Fruit fly (Drosophila melanogaster) whole organism, adult: ENCODE results near the gene ClC-a.

ENCODE experiments used
- CG11617 ChIP-seq: fragments of 200-800 bp; sonication (Bioruptor generic); optimal IDR thresholded peaks from 2 replicates; lab custom pipeline; 2017; ENCODE audit warnings: mild to moderate bottlenecking, missing biosample characterization, missing genetic modification reagents, missing genetic modification characterization
- CG12768 ChIP-seq: fragments of 200-800 bp; sonication (Bioruptor generic); optimal IDR thresholded peaks from 2 replicates; lab custom pipeline; 2017; ENCODE audit warnings: missing biosample characterization, missing genetic modification characterization, mild to moderate bottlenecking, moderate library complexity, missing genetic modification reagents
- CG14711 ChIP-seq: fragments of 200-800 bp; sonication (Bioruptor generic); optimal IDR thresholded peaks from 2 replicates; lab custom pipeline; 2018; ENCODE audit warnings: missing biosample characterization, mild to moderate bottlenecking, missing genetic modification characterization, moderate library complexity
- CG1620 ChIP-seq: fragments of 200-800 bp; sonication (Bioruptor generic); optimal IDR thresholded peaks from 2 replicates; lab custom pipeline; 2016; ENCODE audit warnings: missing biosample characterization, missing genetic modification characterization
- CG33017 ChIP-seq: fragments of 200-800 bp; sonication (Bioruptor generic); optimal IDR thresholded peaks from 2 replicates; lab custom pipeline; 2018; ENCODE audit warnings: missing biosample characterization, mild to moderate bottlenecking, missing genetic modification characterization, moderate library complexity
- CG5204 ChIP-seq: fragments of 200-800 bp; sonication (Bioruptor generic); optimal IDR thresholded peaks from 2 replicates; lab custom pipeline; 2016; ENCODE audit warnings: missing biosample characterization, missing genetic modification characterization
- CG7045 ChIP-seq: fragments of 200-800 bp; sonication (Bioruptor generic); optimal IDR thresholded peaks from 2 replicates; lab custom pipeline; 2017; ENCODE audit warnings: missing biosample characterization, mild to moderate bottlenecking, missing genetic modification characterization
- CG7101 ChIP-seq: fragments of 200-800 bp; sonication (Bioruptor generic); optimal IDR thresholded peaks from 2 replicates; lab custom pipeline; 2018; ENCODE audit warnings: missing biosample characterization, mild to moderate bottlenecking, missing genetic modification characterization, moderate library complexity
- Clk ChIP-seq: fragments of 200-800 bp; sonication (Bioruptor generic); optimal IDR thresholded peaks from 2 replicates; lab custom pipeline; 2017; ENCODE audit warnings: missing biosample characterization, missing genetic modification characterization
- Crg-1 ChIP-seq: fragments of 200-800 bp; sonication (Bioruptor generic); optimal IDR thresholded peaks from 2 replicates; lab custom pipeline; 2016; ENCODE audit warnings: missing biosample characterization, missing genetic modification characterization
- Hr96 ChIP-seq: fragments of 200-800 bp; sonication (Bioruptor generic); optimal IDR thresholded peaks from 2 replicates; lab custom pipeline; 2016; ENCODE audit warnings: missing biosample characterization, missing genetic modification characterization
- Mnt ChIP-seq: fragments of 200-800 bp; sonication (Bioruptor generic); optimal IDR thresholded peaks from 2 replicates; lab custom pipeline; 2016; ENCODE audit warnings: missing biosample characterization, mild to moderate bottlenecking, missing genetic modification characterization
- bab1 ChIP-seq: fragments of 200-800 bp; sonication (Bioruptor generic); optimal IDR thresholded peaks from 3 replicates; lab custom pipeline; 2019; ENCODE audit warnings: missing biosample characterization, mild to moderate bottlenecking, missing genetic modification characterization, moderate library complexity
- cic ChIP-seq: fragments of 200-800 bp; sonication (Bioruptor generic); optimal IDR thresholded peaks from 2 replicates; lab custom pipeline; 2017; ENCODE audit warnings: missing biosample characterization, mild to moderate bottlenecking, missing genetic modification characterization, moderate library complexity
- cnc ChIP-seq, 2 experiments: fragments of >200 bp; optimal IDR thresholded peaks; 2 replicates each; lab custom pipeline; 2017
- kay ChIP-seq: fragments of 200-800 bp; sonication (Bioruptor generic); peaks from one replicate; lab custom pipeline; 2016; ENCODE audit warnings: missing biosample characterization, missing genetic modification characterization, borderline replicate concordance
- ovo ChIP-seq: fragments of 200-800 bp; sonication (Bioruptor generic); optimal IDR thresholded peaks from 2 replicates; lab custom pipeline; 2016; ENCODE audit warnings: missing biosample characterization, missing genetic modification characterization
- pad ChIP-seq: fragments of 200-800 bp; sonication (Bioruptor generic); optimal IDR thresholded peaks from 3 replicates; lab custom pipeline; 2017; ENCODE audit warnings: missing biosample characterization, missing genetic modification characterization, mild to moderate bottlenecking, moderate library complexity, missing genetic modification reagents
- tj ChIP-seq: fragments of 200-800 bp; sonication (Bioruptor generic); optimal IDR thresholded peaks from 3 replicates; lab custom pipeline; 2017; ENCODE audit warnings: missing biosample characterization, mild to moderate bottlenecking, missing genetic modification characterization, moderate library complexity
- toe ChIP-seq: fragments of 200-800 bp; sonication (Bioruptor generic); optimal IDR thresholded peaks from 2 replicates; lab custom pipeline; 2016; ENCODE audit warnings: missing biosample characterization, missing genetic modification characterization

The ClC-a gene

dm6 chr3R:11812479-11812878 lies 528 bp downstream of the ClC-a start:
- no peak for TF ChIP-seq CG11617 (GFP tag; lab: Kevin White, UChicago)
- peak; percentile 81 for TF ChIP-seq kay (GFP tag; lab: Kevin White, UChicago)

dm6 chr3R:11810831-11811484 lies 2.0 kb downstream of the ClC-a start:
- TF ChIP-seq CG12768 (no peak), kay (GFP tag; lab: Kevin White, UChicago) (peak; percentile 56), ovo (GFP tag; lab: Kevin White, UChicago) (no peak), CG33017 (tag; lab: Kevin White, UChicago) (no peak), tj (GFP tag; lab: Kevin White, UChicago) (no peak), CG5204 (GFP tag; lab: Kevin White, UChicago) (no peak), toe (GFP tag; lab: Kevin White, UChicago) (no peak), cic (GFP tag; lab: Kevin White, UChicago) (peak; percentile 60), Mnt (GFP tag; lab: Kevin White, UChicago) (no peak), Clk (GFP tag; lab: Kevin White, UChicago) (no peak)

dm6 chr3R:11809620-11810019 lies 3.4 kb downstream of the ClC-a start:
- TF ChIP-seq Crg-1 (GFP tag; lab: Kevin White, UChicago) (no peak), pad (GFP tag; lab: Kevin White, UChicago) (no peak), CG7101 (tag; lab: Kevin White, UChicago) (no peak), Clk (GFP tag; lab: Kevin White, UChicago) (no peak), CG5204 (GFP tag; lab: Kevin White, UChicago) (no peak), CG1620 (no peak), cnc (optimal IDR thresholded peaks at IDR 0.05; lab: Kevin White, UChicago) (no peak)

- TF ChIP-seq CG5204 (GFP tag; lab: Kevin White, UChicago) (no peak), cic (GFP tag; lab: Kevin White, UChicago) (no peak)
Observed at dm6 chr3R:11807641-11808040, 5.4 kb downstream of the ClC-a start.

dm6 chr3R:11806753-11807152 lies 6.3 kb downstream of the ClC-a start:
- TF ChIP-seq CG33017 (tag; lab: Kevin White, UChicago) (peak; percentile 19), pad (GFP tag; lab: Kevin White, UChicago) (no peak), toe (GFP tag; lab: Kevin White, UChicago) (peak; percentile 17), CG7101 (tag; lab: Kevin White, UChicago) (peak; percentile 13), CG7045 (GFP tag; lab: Kevin White, UChicago) (no peak), Hr96 (no peak)

dm6 chr3R:11805584-11805983 lies 7.4 kb downstream of the ClC-a start:
- TF ChIP-seq tj (GFP tag; lab: Kevin White, UChicago), result no peak
- TF ChIP-seq CG7101 (tag; lab: Kevin White, UChicago), result peak; percentile 28
- peak; percentile 23 for TF ChIP-seq CG11617 (GFP tag; lab: Kevin White, UChicago)
- peak; percentile 43 for TF ChIP-seq kay (GFP tag; lab: Kevin White, UChicago)

- peak; percentile 76 for TF ChIP-seq bab1 (GFP tag; lab: Kevin White, UChicago)
- TF ChIP-seq CG1620, result peak; percentile 53
- peak; percentile 55 for TF ChIP-seq Mnt (GFP tag; lab: Kevin White, UChicago)
- peak; percentile 51 for TF ChIP-seq pad (GFP tag; lab: Kevin White, UChicago)
- no peak for TF ChIP-seq CG7045 (GFP tag; lab: Kevin White, UChicago)
- TF ChIP-seq kay (GFP tag; lab: Kevin White, UChicago), result no peak
- TF ChIP-seq Crg-1 (GFP tag; lab: Kevin White, UChicago), result peak; percentile 62
- no peak for TF ChIP-seq CG33017 (tag; lab: Kevin White, UChicago)
- no peak for TF ChIP-seq toe (GFP tag; lab: Kevin White, UChicago)
- TF ChIP-seq cnc (optimal IDR thresholded peaks at IDR 0.05; lab: Kevin White, UChicago), result no peak
- TF ChIP-seq CG5204 (GFP tag; lab: Kevin White, UChicago), result no peak
- peak; percentile 41 for TF ChIP-seq CG11617 (GFP tag; lab: Kevin White, UChicago)
- no peak for TF ChIP-seq cic (GFP tag; lab: Kevin White, UChicago)
- peak; percentile 5 for TF ChIP-seq Clk (GFP tag; lab: Kevin White, UChicago)
- TF ChIP-seq tj (GFP tag; lab: Kevin White, UChicago), result no peak
- TF ChIP-seq Hr96, result no peak
- no peak for TF ChIP-seq CG14711 (tag; lab: Kevin White, UChicago)
- TF ChIP-seq ovo (GFP tag; lab: Kevin White, UChicago), result peak; percentile 14
- TF ChIP-seq CG7101 (tag; lab: Kevin White, UChicago), result peak; percentile 59
- peak; percentile 34 for TF ChIP-seq CG12768
Observed at dm6 chr3R:11796780-11797179, 16.2 kb downstream of the ClC-a start, which contains the start of gene Sbf. Gene Sbf, minus strand, starts transcription at chr3R:11796948.
